Worm (Caenorhabditis elegans): ENCODE data around the gene F02A9.7.
"Not testable (repeated sequence)": the region's sequence is repeated elsewhere in the genome, so short reads cannot be mapped to it uniquely, and the experiment has no call there.

F02A9.7 gene

ce11 chrIII:9110914-9111313 is 35.5 kb upstream of the F02A9.7 start:
- TF ChIP-seq ceh-20 (GFP tag; IDR thresholded peaks at IDR 0.05) (0 out of 2 replicates have a peak, but pooled peaks have one; percentile 29), snpc-1.2 (GFP tag; IDR thresholded peaks at IDR 0.05) (peak; percentile 46), mdt-29 (GFP tag; IDR thresholded peaks at IDR 0.05) (peak; percentile 76), mes-2 (tag; optimal IDR thresholded peaks at IDR 0.05; ENCODE audit: poor library complexity, severe bottlenecking) (peak; percentile 18), Y48G9A.11 (GFP tag; IDR thresholded peaks at IDR 0.05) (peak; percentile 57; the same call in 1 of the 2 replicates), zfp-3 (GFP tag; conservative IDR thresholded peaks at IDR 0.05) (0 out of 2 replicates have a peak, but pooled peaks have one; percentile 47), madf-9 (GFP tag; conservative IDR thresholded peaks at IDR 0.05) (0 out of 2 replicates have a peak, but pooled peaks have one; percentile 4), lin-1 (GFP tag; IDR thresholded peaks at IDR 0.05) (peak; percentile 79; the same call in 1 of the 2 replicates), dmd-8 (GFP tag; IDR thresholded peaks at IDR 0.05) (peak; percentile 92), F26F4.8 (GFP tag; conservative IDR thresholded peaks at IDR 0.05) (peak; percentile 77), dmd-9 (GFP tag; IDR thresholded peaks at IDR 0.05) (peak; percentile 52; the same call in 1 of the 2 replicates), arid-1 (GFP tag; conservative IDR thresholded peaks at IDR 0.05) (peak; percentile 77), hmg-1.1 (GFP tag; IDR thresholded peaks at IDR 0.05) (peak; percentile 67), lin-38 (GFP tag; IDR thresholded peaks at IDR 0.05) (peak; percentile 97), ZK337.2 (GFP tag; IDR thresholded peaks at IDR 0.05) (0 out of 2 replicates have a peak, but pooled peaks have one; percentile 45), saeg-2 (GFP tag; IDR thresholded peaks at IDR 0.05) (peak; percentile 73; the same call in 1 of the 2 replicates), egl-43 (GFP tag; IDR thresholded peaks at IDR 0.05) (peak; percentile 88), mep-1 (tag; optimal IDR thresholded peaks at IDR 0.05) (peak; percentile 13), madf-5 (GFP tag; IDR thresholded peaks at IDR 0.05) (peak; percentile 57 to 83; a peak in 2 of 4 replicates), D1046.2 (GFP tag; IDR thresholded peaks at IDR 0.05) (peak; percentile 72; the same call in 1 of the 2 replicates), lim-7 (GFP tag; IDR thresholded peaks at IDR 0.05) (peak; percentile 89), vab-7 (GFP tag; IDR thresholded peaks at IDR 0.05) (peak; percentile 78), nhr-42 (GFP tag; IDR thresholded peaks at IDR 0.05) (peak; percentile 78), ctbp-1 (GFP tag; IDR thresholded peaks at IDR 0.05) (peak; percentile 79), mxl-2 (GFP tag; conservative IDR thresholded peaks at IDR 0.05) (0 out of 2 replicates have a peak, but pooled peaks have one; percentile 51), tra-1 (GFP tag; IDR thresholded peaks at IDR 0.05) (peak; percentile 59; the same call in 1 of the 2 replicates), Y105C5A.15 (GFP tag; IDR thresholded peaks at IDR 0.05) (0 out of 2 replicates have a peak, but pooled peaks have one; percentile 27), set-16 (GFP tag; IDR thresholded peaks at IDR 0.05) (peak; percentile 51), pha-4 (GFP tag; IDR thresholded peaks at IDR 0.05) (peak; percentile 92), php-3 (GFP tag; IDR thresholded peaks at IDR 0.05) (peak; percentile 50)
- TF ChIP-seq pha-4 (tag; optimal IDR thresholded peaks at IDR 0.05): not testable (repeated sequence)

ce11 chrIII:9110270-9110669 is 34.8 kb upstream of the F02A9.7 start:
- TF ChIP-seq daf-16 (GFP tag; optimal IDR thresholded peaks at IDR 0.05): no peak
- TF ChIP-seq daf-16 (tag; optimal IDR thresholded peaks at IDR 0.05): peak; percentile 37
- no peak for TF ChIP-seq hlh-11 (tag; optimal IDR thresholded peaks at IDR 0.05)
- TF ChIP-seq aha-1 (tag): peak; percentile 31

ce11 chrIII:9109726-9110125 is 34.3 kb upstream of the F02A9.7 start:
- no peak for TF ChIP-seq F44E2.7 (GFP tag; IDR thresholded peaks at IDR 0.05)
- no peak for TF ChIP-seq lin-15B (tag; optimal IDR thresholded peaks at IDR 0.05)
- no peak for TF ChIP-seq pqm-1 (tag; optimal IDR thresholded peaks at IDR 0.05)
- no peak for TF ChIP-seq D1046.2 (GFP tag; IDR thresholded peaks at IDR 0.05)
- TF ChIP-seq rbr-2 (tag; optimal IDR thresholded peaks at IDR 0.05): no peak
- no peak for TF ChIP-seq ZK337.2 (GFP tag; IDR thresholded peaks at IDR 0.05)
- no peak for TF ChIP-seq attf-4 (tag; optimal IDR thresholded peaks at IDR 0.05)
- TF ChIP-seq mxl-3 (GFP tag; optimal IDR thresholded peaks at IDR 0.05): no peak
